Worm (Caenorhabditis elegans) whole organism, mixed stage, embryonic: ENCODE measurements around the gene C25H3.14.

Experiments
- bed-3 ChIP-seq: fragments of 200-800 bp; sonication (Bioruptor generic); optimal IDR thresholded peaks from 3 replicates; lab custom pipeline; 2018; ENCODE audit warnings: mild to moderate bottlenecking, missing genetic modification characterization, moderate library complexity, missing compliant biosample characterization
- ceh-43 ChIP-seq: fragments of 200-800 bp; sonication (Bioruptor generic); optimal IDR thresholded peaks from 2 replicates; lab custom pipeline; 2018; ENCODE audit warnings: mild to moderate bottlenecking, missing genetic modification characterization, moderate library complexity, missing compliant biosample characterization
- ces-1 ChIP-seq: fragments of 150-350 bp; optimal IDR thresholded peaks from 2 replicates; lab custom pipeline; 2014; ENCODE audit warnings: missing biosample characterization, missing genetic modification reagents, missing genetic modification characterization
- cnd-1 ChIP-seq: fragments of 200-800 bp; sonication (Bioruptor generic); optimal IDR thresholded peaks from 2 replicates; lab custom pipeline; 2018; ENCODE audit warnings: mild to moderate bottlenecking, missing genetic modification characterization, missing compliant biosample characterization
- drap-1 ChIP-seq: fragments of 200-800 bp; sonication (Bioruptor generic); optimal IDR thresholded peaks from 3 replicates; lab custom pipeline; 2018; ENCODE audit warnings: mild to moderate bottlenecking, missing genetic modification characterization, missing compliant biosample characterization
- elt-1 ChIP-seq: sonication (generic microtip); optimal IDR thresholded peaks from 2 replicates; lab custom pipeline; 2017; ENCODE audit warnings: missing genetic modification characterization, mild to moderate bottlenecking, missing compliant biosample characterization, antibody characterized with exemption, moderate library complexity, borderline replicate concordance; ENCODE audit not compliant: insufficient read depth
- elt-3 ChIP-seq: fragments of 150-350 bp; optimal IDR thresholded peaks from 2 replicates; lab custom pipeline; 2014; ENCODE audit warnings: missing biosample characterization, missing genetic modification characterization
- flh-1 ChIP-seq: fragments of 200-800 bp; sonication (Bioruptor generic); optimal IDR thresholded peaks from 2 replicates; lab custom pipeline; 2018; ENCODE audit warnings: mild to moderate bottlenecking, missing genetic modification characterization, moderate library complexity, missing compliant biosample characterization
- ham-2 ChIP-seq: fragments of 200-800 bp; sonication (Bioruptor generic); optimal IDR thresholded peaks from 2 replicates; lab custom pipeline; 2018; ENCODE audit warnings: mild to moderate bottlenecking, missing genetic modification characterization, missing compliant biosample characterization
- hlh-1 ChIP-seq: fragments of 150-350 bp; optimal IDR thresholded peaks from 2 replicates; lab custom pipeline; 2014; ENCODE audit warnings: missing biosample characterization, missing genetic modification reagents, missing genetic modification characterization
- lin-13 ChIP-seq: fragments of 150-350 bp; optimal IDR thresholded peaks from 2 replicates; lab custom pipeline; 2014; ENCODE audit warnings: missing biosample characterization, missing genetic modification characterization
- lsy-2 ChIP-seq: fragments of 150-350 bp; optimal IDR thresholded peaks from 2 replicates; lab custom pipeline; 2014; ENCODE audit warnings: missing biosample characterization, missing genetic modification characterization
- mab-5 ChIP-seq: fragments of 150-350 bp; optimal IDR thresholded peaks from 2 replicates; lab custom pipeline; 2014; ENCODE audit warnings: missing biosample characterization, missing genetic modification characterization
- mep-1 ChIP-seq: fragments of 150-350 bp; optimal IDR thresholded peaks from 2 replicates; lab custom pipeline; 2017; ENCODE audit warnings: missing biosample characterization, missing genetic modification reagents, missing genetic modification characterization, inconsistent platforms
- mls-2 ChIP-seq: sonication (generic microtip); optimal IDR thresholded peaks from 2 replicates; lab custom pipeline; 2016; ENCODE audit warnings: mild to moderate bottlenecking, missing genetic modification characterization, moderate library complexity, missing compliant biosample characterization
- nhr-2 ChIP-seq: fragments of 150-350 bp; optimal IDR thresholded peaks from 2 replicates; lab custom pipeline; 2014; ENCODE audit warnings: missing biosample characterization, missing genetic modification characterization
- nhr-237 ChIP-seq: fragments of 150-350 bp; optimal IDR thresholded peaks from 2 replicates; lab custom pipeline; 2014; ENCODE audit warnings: missing biosample characterization, missing genetic modification characterization
- nhr-28 ChIP-seq: fragments of 150-350 bp; optimal IDR thresholded peaks from 2 replicates; lab custom pipeline; 2014; ENCODE audit warnings: missing biosample characterization, missing genetic modification characterization
- nhr-76 ChIP-seq: sonication (generic microtip); optimal IDR thresholded peaks from 2 replicates; lab custom pipeline; 2017; ENCODE audit warnings: missing biosample characterization, missing genetic modification characterization
- pha-4 ChIP-seq: fragments of 150-350 bp; optimal IDR thresholded peaks from 2 replicates; lab custom pipeline; 2018; ENCODE audit warnings: missing biosample characterization, missing genetic modification reagents, missing genetic modification characterization
- sem-2 ChIP-seq: fragments of 200-800 bp; sonication (Bioruptor generic); optimal IDR thresholded peaks from 2 replicates; lab custom pipeline; 2018; ENCODE audit warnings: mild to moderate bottlenecking, missing genetic modification characterization, missing compliant biosample characterization
- sptf-1 ChIP-seq: sonication (generic microtip); optimal IDR thresholded peaks from 2 replicates; lab custom pipeline; 2017; ENCODE audit warnings: mild to moderate bottlenecking, missing genetic modification characterization, moderate library complexity, missing compliant biosample characterization
- tbx-8 ChIP-seq: fragments of 200-800 bp; sonication (Bioruptor generic); optimal IDR thresholded peaks from 2 replicates; lab custom pipeline; 2018; ENCODE audit warnings: mild to moderate bottlenecking, missing genetic modification characterization, moderate library complexity, missing compliant biosample characterization
- unc-39 ChIP-seq: fragments of 150-350 bp; optimal IDR thresholded peaks from 2 replicates; lab custom pipeline; 2014; ENCODE audit warnings: missing biosample characterization, missing genetic modification characterization
- unc-62 ChIP-seq: fragments of 150-350 bp; optimal IDR thresholded peaks from 2 replicates; lab custom pipeline; 2014; ENCODE audit warnings: missing biosample characterization, missing genetic modification reagents, missing genetic modification characterization
- zip-8 ChIP-seq: fragments of 150-350 bp; optimal IDR thresholded peaks from 2 replicates; lab custom pipeline; 2014; ENCODE audit warnings: missing biosample characterization, missing genetic modification characterization
- ztf-11 ChIP-seq: fragments of 150-350 bp; optimal IDR thresholded peaks from 2 replicates; lab custom pipeline; 2014; ENCODE audit warnings: missing biosample characterization, missing genetic modification characterization

The C25H3.14 gene

DNA sequence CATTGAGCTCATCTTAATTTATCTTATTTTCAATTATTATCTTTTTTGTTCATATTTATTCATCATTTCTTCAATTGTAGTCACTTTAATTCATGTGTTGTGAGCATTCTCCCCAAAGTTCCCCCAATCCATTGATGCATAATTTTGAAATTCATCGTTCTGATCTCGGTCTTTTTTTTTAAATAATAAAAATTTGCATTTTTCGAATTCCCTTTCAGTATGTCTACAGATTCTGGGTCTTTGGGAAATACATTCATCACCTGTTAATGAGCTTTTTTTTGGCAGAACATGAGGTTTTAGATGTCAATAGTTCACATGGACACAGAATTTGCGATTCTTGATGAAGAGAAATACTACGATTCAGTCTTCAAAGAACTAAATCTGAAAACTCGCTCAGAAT, 24.9 kb downstream of the C25H3.14 start, which contains the start of gene damt-1:
TSS of gene damt-1 (plus strand) at position 301 of the 400 bp plus-strand sequence.
- TF ChIP-seq ztf-11 (tag; lab: Kevin White, UChicago) (no peak), lsy-2 (tag; lab: Kevin White, UChicago) (no peak), hlh-1 (tag; lab: Kevin White, UChicago) (no peak), unc-62 (GFP tag; lab: Kevin White, UChicago) (no peak), ceh-43 (GFP tag; lab: Kevin White, UChicago) (no peak), flh-1 (GFP tag; lab: Kevin White, UChicago) (no peak), cnd-1 (no peak), tbx-8 (GFP tag; lab: Kevin White, UChicago) (no peak), bed-3 (GFP tag; lab: Kevin White, UChicago) (no peak), nhr-2 (tag; lab: Kevin White, UChicago) (no peak), nhr-76 (tag; lab: Kevin White, UChicago) (no peak), elt-3 (tag; lab: Kevin White, UChicago) (no peak), drap-1 (no peak), sptf-1 (tag; lab: Kevin White, UChicago) (no peak), mep-1 (tag; lab: Kevin White, UChicago) (no peak), sem-2 (GFP tag; lab: Kevin White, UChicago) (no peak), elt-1 (tag; lab: Kevin White, UChicago) (no peak), mls-2 (tag; lab: Kevin White, UChicago) (no peak), unc-39 (tag; lab: Kevin White, UChicago) (no peak)

DNA sequence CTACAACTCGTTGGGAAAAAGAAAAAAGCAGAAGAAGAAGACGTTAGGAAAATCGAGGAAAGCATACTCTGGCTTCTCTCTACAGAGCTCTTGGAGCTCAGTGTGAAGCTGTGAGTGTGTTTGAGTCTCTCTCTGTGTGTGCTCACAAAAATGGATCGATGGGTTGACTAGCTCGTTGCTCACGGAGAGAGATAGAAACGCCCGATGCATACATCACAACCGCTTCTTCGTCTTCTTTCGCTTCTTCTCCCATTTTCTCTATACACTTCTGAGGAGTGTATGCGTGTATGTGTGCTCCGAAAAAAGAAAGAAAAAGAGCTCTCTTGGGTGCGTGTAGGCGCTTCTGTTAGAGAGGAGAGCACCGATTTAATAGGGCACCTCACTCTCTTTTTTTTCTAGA, 30.2 kb downstream of the C25H3.14 start:
- peak; percentile 63 for TF ChIP-seq ces-1 (GFP tag; lab: Kevin White, UChicago)
- no peak for TF ChIP-seq lin-13 (tag; lab: Kevin White, UChicago)
- TF ChIP-seq mep-1 (tag; lab: Kevin White, UChicago), result peak; percentile 25
- TF ChIP-seq, all 35 proteins: peak for 2

DNA sequence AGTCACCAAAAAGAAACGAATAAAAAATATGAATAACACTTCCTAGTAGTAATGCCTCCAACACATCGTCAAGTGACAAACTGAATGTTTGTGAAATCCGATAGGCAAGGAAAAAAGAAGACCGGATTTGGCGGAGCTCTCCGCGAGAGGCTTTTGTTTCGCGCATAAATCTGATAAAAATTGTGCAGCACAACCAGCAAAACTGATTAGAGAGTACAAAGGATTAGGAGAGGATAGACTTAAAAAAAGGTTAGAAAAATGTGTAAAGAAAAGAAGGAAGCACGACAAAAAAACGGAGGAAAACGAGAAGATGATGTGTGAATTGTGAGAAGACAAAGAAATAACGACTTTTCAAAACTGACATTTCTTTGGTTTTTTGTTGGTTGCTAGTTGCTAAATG, 32.8 kb downstream of the C25H3.14 start, which contains the start of gene rab-3:
TSS of gene rab-3 (minus strand) at position 147 of the 400 bp plus-strand sequence.
- no peak for TF ChIP-seq mab-5 (tag; lab: Kevin White, UChicago)
- peak; percentile 72 for TF ChIP-seq ces-1 (GFP tag; lab: Kevin White, UChicago)

DNA sequence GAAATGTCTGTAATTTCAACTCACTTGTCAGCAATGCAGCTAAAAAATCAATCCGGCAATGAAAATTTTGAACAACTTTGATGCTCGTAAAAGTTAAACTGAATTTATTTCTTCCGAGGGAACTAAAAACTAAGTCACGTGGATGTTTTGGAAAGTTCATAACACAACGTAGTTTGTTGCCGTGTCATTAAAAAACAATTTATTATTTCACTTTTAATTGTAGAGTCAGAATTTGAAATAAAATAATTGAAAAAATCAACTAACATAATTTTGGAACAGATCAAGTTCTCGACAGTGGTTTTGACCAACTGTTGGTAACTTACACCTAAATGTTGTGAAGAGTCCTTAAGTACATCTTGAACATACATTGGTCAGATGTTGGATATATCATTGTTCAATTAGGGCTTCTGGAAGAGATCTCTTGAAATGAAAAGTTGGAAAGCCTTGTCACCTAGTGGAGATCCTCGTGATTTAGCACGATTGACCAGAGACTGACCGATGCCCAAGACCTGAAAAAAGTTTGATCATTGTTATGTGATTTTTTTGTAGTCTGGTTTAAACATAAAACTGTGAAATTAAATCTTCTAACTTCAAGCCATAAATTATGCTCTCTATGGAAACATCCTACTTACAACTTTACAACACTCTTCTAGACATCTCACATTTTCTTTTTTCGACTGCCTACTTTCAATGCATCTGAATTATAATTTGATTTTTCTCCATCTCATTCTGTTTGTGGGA, 35.6 kb downstream of the C25H3.14 start, which contains the start of the genes C18A3.7 and C18A3.11:
TSS of gene C18A3.7 (minus strand) at position 101 of the 741 bp plus-strand sequence.
TSS of gene C18A3.11 (plus strand) at position 691 of the 741 bp plus-strand sequence.
- TF ChIP-seq sptf-1 (tag; lab: Kevin White, UChicago) (no peak), cnd-1 (no peak), pha-4 (tag; lab: Kevin White, UChicago) (no peak), nhr-28 (tag; lab: Kevin White, UChicago) (no peak), nhr-237 (tag; lab: Kevin White, UChicago) (no peak), hlh-1 (tag; lab: Kevin White, UChicago) (no peak), lin-13 (tag; lab: Kevin White, UChicago) (no peak), unc-62 (GFP tag; lab: Kevin White, UChicago) (no peak), zip-8 (no peak), ces-1 (GFP tag; lab: Kevin White, UChicago) (no peak), mls-2 (tag; lab: Kevin White, UChicago) (no peak), nhr-76 (tag; lab: Kevin White, UChicago) (no peak)

DNA sequence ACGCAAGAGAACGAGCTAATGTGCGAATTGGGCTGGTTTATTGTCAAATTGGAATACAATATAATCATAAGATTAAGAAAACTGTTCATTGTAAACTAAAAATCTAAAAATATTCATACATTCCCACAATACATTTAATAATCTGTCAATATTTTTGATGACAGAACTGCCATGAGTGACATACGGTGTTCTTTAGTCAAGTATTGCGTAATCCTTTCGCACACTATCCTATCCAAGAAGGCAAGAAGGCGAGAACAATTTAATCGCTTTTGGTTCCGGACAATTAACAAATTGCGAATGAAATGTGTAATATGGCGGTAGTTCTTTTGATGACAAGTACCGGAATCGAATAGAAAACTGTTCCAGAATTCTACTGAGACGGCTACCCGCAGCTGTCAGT, 40.0 kb downstream of the C25H3.14 start:
- TF ChIP-seq drap-1, result no peak
- peak; percentile 92 for TF ChIP-seq zip-8
- TF ChIP-seq nhr-2 (tag; lab: Kevin White, UChicago), result peak; percentile 52
- peak; percentile 69 for TF ChIP-seq unc-62 (GFP tag; lab: Kevin White, UChicago)

DNA sequence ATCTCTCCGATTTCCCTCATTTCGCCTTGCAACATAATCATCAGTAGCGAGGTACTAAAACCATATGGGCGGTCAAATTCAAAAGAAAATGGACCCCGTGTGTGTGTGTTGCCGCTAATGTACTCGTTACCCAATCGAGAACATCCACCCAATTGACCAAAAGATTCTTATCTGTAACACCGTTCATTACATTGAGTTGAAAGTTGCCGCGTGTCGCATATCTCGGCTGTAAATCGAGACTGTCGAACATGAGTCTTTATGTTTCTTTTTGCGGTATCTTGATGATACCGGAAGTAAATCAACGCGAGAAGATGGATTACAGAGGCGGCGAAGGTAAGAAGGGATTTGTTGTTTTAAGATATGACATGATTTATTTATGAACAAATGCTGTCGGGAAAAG, 40.8 kb downstream of the C25H3.14 start:
- TF ChIP-seq ztf-11 (tag; lab: Kevin White, UChicago) (no peak), nhr-2 (tag; lab: Kevin White, UChicago) (peak; percentile 78), ham-2 (GFP tag; lab: Kevin White, UChicago) (no peak), elt-1 (tag; lab: Kevin White, UChicago) (peak; percentile 61)
- TF ChIP-seq, all 35 proteins: peak for 2
